Fruit fly (Drosophila melanogaster) whole organism, embryonic: ENCODE measurements around the gene CG34435.

ENCODE experiments used
- Abd-B ChIP-seq: fragments of 200-800 bp; sonication (Bioruptor generic); optimal IDR thresholded peaks from 2 replicates; lab custom pipeline; 2018; ENCODE audit warnings: missing biosample characterization, mild to moderate bottlenecking, missing genetic modification characterization, moderate library complexity
- Adf1 ChIP-seq: fragments of 200-800 bp; sonication (Bioruptor generic); IDR thresholded peaks from 2 replicates; pipeline ENCODE4 v1.3.6; 2022; ENCODE audit warnings: missing biosample characterization, missing genetic modification characterization
- CG10321 ChIP-seq: fragments of 200-800 bp; sonication (Bioruptor generic); IDR thresholded peaks from 2 replicates; pipeline ENCODE4 v1.3.6; 2022; ENCODE audit warnings: missing biosample characterization, missing genetic modification characterization
- CG10565 ChIP-seq: fragments of 200-800 bp; sonication (Bioruptor generic); optimal IDR thresholded peaks from 3 replicates; lab custom pipeline; 2016; ENCODE audit warnings: missing biosample characterization, mild to moderate bottlenecking, missing genetic modification characterization
- CG11456 ChIP-seq: fragments of 200-800 bp; sonication (Bioruptor generic); IDR thresholded peaks from 3 replicates; pipeline ENCODE4 v1.3.6; 2022; ENCODE audit warnings: missing biosample characterization, missing genetic modification characterization
- CG17328 ChIP-seq: fragments of 200-800 bp; sonication (Bioruptor generic); IDR thresholded peaks from 2 replicates; pipeline ENCODE4 v1.3.6; 2022; ENCODE audit warnings: missing biosample characterization, missing genetic modification characterization
- CG17359 ChIP-seq: fragments of 200-800 bp; sonication (Bioruptor generic); optimal IDR thresholded peaks from 3 replicates; lab custom pipeline; 2018; ENCODE audit warnings: missing biosample characterization, mild to moderate bottlenecking, missing genetic modification characterization, moderate library complexity
- CG17802 ChIP-seq: fragments of 200-800 bp; sonication (Bioruptor generic); optimal IDR thresholded peaks from 2 replicates; lab custom pipeline; 2018; ENCODE audit warnings: missing biosample characterization, mild to moderate bottlenecking, missing genetic modification characterization, moderate library complexity
- CG18262 ChIP-seq: fragments of 200-800 bp; optimal IDR thresholded peaks from 3 replicates; lab custom pipeline; 2019; ENCODE audit warnings: missing biosample characterization, mild to moderate bottlenecking, missing genetic modification characterization, moderate library complexity
- CG1832 ChIP-seq: fragments of 200-800 bp; sonication (Bioruptor generic); optimal IDR thresholded peaks from 2 replicates; lab custom pipeline; 2017; ENCODE audit warnings: missing biosample characterization, mild to moderate bottlenecking, missing genetic modification characterization, inconsistent platforms
- CG18764 ChIP-seq: fragments of 200-800 bp; sonication (Bioruptor generic); optimal IDR thresholded peaks from 3 replicates; lab custom pipeline; 2016; ENCODE audit warnings: missing biosample characterization, missing genetic modification characterization
- CG33557 ChIP-seq: fragments of 200-800 bp; sonication (Bioruptor generic); optimal IDR thresholded peaks from 2 replicates; lab custom pipeline; 2019; ENCODE audit warnings: missing biosample characterization, mild to moderate bottlenecking, missing genetic modification characterization, moderate library complexity
- CG4404 ChIP-seq: fragments of 200-800 bp; sonication (Bioruptor generic); IDR thresholded peaks from 2 replicates; pipeline ENCODE4 v1.3.6; 2022; ENCODE audit warnings: missing biosample characterization, missing genetic modification characterization
- CG6254 ChIP-seq: fragments of 200-800 bp; sonication (Bioruptor generic); optimal IDR thresholded peaks from 3 replicates; lab custom pipeline; 2017; ENCODE audit warnings: mild to moderate bottlenecking, missing biosample characterization, missing genetic modification reagents, missing genetic modification characterization
- CG8478 ChIP-seq: fragments of >200 bp; optimal IDR thresholded peaks from 2 replicates; lab custom pipeline; 2018
- CG9727 ChIP-seq: fragments of 200-800 bp; sonication (Bioruptor generic); optimal IDR thresholded peaks from 3 replicates; lab custom pipeline; 2017; ENCODE audit warnings: missing biosample characterization, mild to moderate bottlenecking, missing genetic modification characterization
- CG9817 ChIP-seq: fragments of 200-800 bp; sonication (Bioruptor generic); optimal IDR thresholded peaks from 2 replicates; lab custom pipeline; 2018; ENCODE audit warnings: missing biosample characterization, mild to moderate bottlenecking, missing genetic modification characterization, moderate library complexity
- CoRest ChIP-seq: fragments of 200-800 bp; sonication (Bioruptor generic); optimal IDR thresholded peaks from 3 replicates; lab custom pipeline; 2018; ENCODE audit warnings: missing biosample characterization, mild to moderate bottlenecking, missing genetic modification characterization, moderate library complexity
- D ChIP-seq, 2 experiments: fragments of 200-800 bp in 1 of 2; fragments of >200 bp in 1 of 2; sonication (Bioruptor generic) in 1 of 2; optimal IDR thresholded peaks; 2 replicates in 1 of 2; 3 replicates in 1 of 2; lab custom pipeline; 2017; ENCODE audit warnings: mild to moderate bottlenecking in 1 of 2, missing biosample characterization in 1 of 2, missing genetic modification characterization in 1 of 2, missing genetic modification reagents in 1 of 2
- Gsc ChIP-seq: fragments of 200-800 bp; sonication (Bioruptor generic); IDR thresholded peaks from 2 replicates; pipeline ENCODE4 v1.3.6; 2022; ENCODE audit warnings: missing biosample characterization, missing genetic modification characterization
- HmgD ChIP-seq: fragments of 200-800 bp; sonication (Bioruptor generic); optimal IDR thresholded peaks from 3 replicates; lab custom pipeline; 2016; ENCODE audit warnings: missing biosample characterization, missing genetic modification characterization
- Hr51 ChIP-seq, 2 experiments: fragments of 200-800 bp; sonication (Bioruptor generic); optimal IDR thresholded peaks; 2 replicates in 1 of 2; 3 replicates in 1 of 2; lab custom pipeline; 2016 to 2018; ENCODE audit warnings: missing biosample characterization in 2 of 2, missing genetic modification characterization in 2 of 2, mild to moderate bottlenecking in 1 of 2, moderate library complexity in 1 of 2
- NC2β ChIP-seq: fragments of 200-800 bp; sonication (Bioruptor generic); optimal IDR thresholded peaks from 2 replicates; lab custom pipeline; 2016; ENCODE audit warnings: missing biosample characterization, missing genetic modification characterization
- Nf-YB ChIP-seq: fragments of 200-800 bp; sonication (Bioruptor generic); optimal IDR thresholded peaks from 3 replicates; lab custom pipeline; 2019; ENCODE audit warnings: missing biosample characterization, mild to moderate bottlenecking, missing genetic modification characterization, moderate library complexity
- Nf-YC ChIP-seq: fragments of 200-800 bp; optimal IDR thresholded peaks from 3 replicates; lab custom pipeline; 2019; ENCODE audit warnings: missing biosample characterization, mild to moderate bottlenecking, missing genetic modification characterization, moderate library complexity
- Oli ChIP-seq: fragments of 200-800 bp; sonication (Bioruptor generic); optimal IDR thresholded peaks from 2 replicates; lab custom pipeline; 2018; ENCODE audit warnings: missing biosample characterization, mild to moderate bottlenecking, missing genetic modification characterization, moderate library complexity
- Trl ChIP-seq, 3 experiments: fragments of >200 bp in 2 of 3; fragments of 200-800 bp in 1 of 3; sonication (Bioruptor generic) in 1 of 3; optimal IDR thresholded peaks; 2 replicates in 1 of 3; 3 replicates in 2 of 3; lab custom pipeline; 2016 to 2017; ENCODE audit warnings: missing biosample characterization in 1 of 3, missing genetic modification characterization in 1 of 3
- Usf ChIP-seq: fragments of 200-800 bp; sonication (Bioruptor generic); optimal IDR thresholded peaks from 2 replicates; lab custom pipeline; 2017; ENCODE audit warnings: missing genotype, missing biosample characterization, missing genetic modification characterization
- bsh ChIP-seq, 2 experiments: fragments of 200-800 bp; sonication (Bioruptor generic); optimal IDR thresholded peaks; 2 replicates each; lab custom pipeline; 2017 to 2018; ENCODE audit warnings: mild to moderate bottlenecking in 2 of 2, missing biosample characterization in 2 of 2, missing genetic modification characterization in 2 of 2, moderate library complexity in 1 of 2
- btn ChIP-seq: fragments of 200-800 bp; sonication (Bioruptor generic); optimal IDR thresholded peaks from 2 replicates; lab custom pipeline; 2016; ENCODE audit warnings: missing biosample characterization, missing genetic modification characterization
- cg ChIP-seq: fragments of 200-800 bp; sonication (Bioruptor generic); optimal IDR thresholded peaks from 3 replicates; lab custom pipeline; 2019; ENCODE audit warnings: missing biosample characterization, mild to moderate bottlenecking, missing genetic modification characterization, moderate library complexity
- chif ChIP-seq, 2 experiments: fragments of 200-800 bp; sonication (Bioruptor generic); optimal IDR thresholded peaks; 3 replicates each; lab custom pipeline; 2016; ENCODE audit warnings: missing biosample characterization in 2 of 2, missing genetic modification characterization in 2 of 2
- chn ChIP-seq: fragments of 200-800 bp; sonication (Bioruptor generic); optimal IDR thresholded peaks from 2 replicates; lab custom pipeline; 2016; ENCODE audit warnings: missing biosample characterization, missing genetic modification characterization
- crol ChIP-seq: fragments of 200-800 bp; sonication (Bioruptor generic); IDR thresholded peaks from 2 replicates; pipeline ENCODE4 v1.3.6; 2022; ENCODE audit warnings: missing biosample characterization, missing genetic modification characterization
- ewg ChIP-seq: fragments of 200-800 bp; sonication (Bioruptor generic); optimal IDR thresholded peaks from 3 replicates; lab custom pipeline; 2017; ENCODE audit warnings: mild to moderate bottlenecking, missing biosample characterization, missing genetic modification reagents, missing genetic modification characterization
- fd102C ChIP-seq: fragments of 200-800 bp; sonication (Bioruptor generic); optimal IDR thresholded peaks from 2 replicates; lab custom pipeline; 2018; ENCODE audit warnings: missing biosample characterization, mild to moderate bottlenecking, missing genetic modification characterization, moderate library complexity
- gsb ChIP-seq: fragments of 200-800 bp; sonication (Bioruptor generic); IDR thresholded peaks from 2 replicates; pipeline ENCODE4 v1.3.6; 2022; ENCODE audit warnings: missing biosample characterization, missing genetic modification characterization
- ham ChIP-seq: fragments of 200-800 bp; sonication (Bioruptor generic); IDR thresholded peaks from 2 replicates; pipeline ENCODE4 v1.3.6; 2022; ENCODE audit warnings: missing biosample characterization, missing genetic modification characterization
- jing ChIP-seq: fragments of 200-800 bp; sonication (Bioruptor generic); optimal IDR thresholded peaks from 2 replicates; lab custom pipeline; 2018; ENCODE audit warnings: missing biosample characterization, mild to moderate bottlenecking, missing genetic modification characterization
- lola ChIP-seq, 3 experiments: fragments of >200 bp in 2 of 3; fragments of 200-800 bp in 1 of 3; sonication (Bioruptor generic) in 1 of 3; optimal IDR thresholded peaks; 2 replicates each; lab custom pipeline; 2017 to 2019; ENCODE audit warnings: missing biosample characterization in 3 of 3, missing genetic modification characterization in 3 of 3, mild to moderate bottlenecking in 1 of 3, moderate library complexity in 1 of 3
- phol ChIP-seq: fragments of 200-800 bp; sonication (Bioruptor generic); optimal IDR thresholded peaks from 3 replicates; lab custom pipeline; 2018; ENCODE audit warnings: missing biosample characterization, mild to moderate bottlenecking, missing genetic modification characterization, moderate library complexity
- pnt ChIP-seq: fragments of 200-800 bp; sonication (Bioruptor generic); optimal IDR thresholded peaks from 3 replicates; lab custom pipeline; 2016; ENCODE audit warnings: missing biosample characterization, missing genetic modification characterization
- sens ChIP-seq: fragments of 200-800 bp; sonication (Bioruptor generic); peaks from one replicate; lab custom pipeline; 2016; ENCODE audit warnings: missing biosample characterization, missing genetic modification characterization
- seq ChIP-seq: fragments of 200-800 bp; sonication (Bioruptor generic); IDR thresholded peaks from 2 replicates; pipeline ENCODE4 v1.3.6; 2022; ENCODE audit warnings: missing biosample characterization, missing genetic modification characterization
- sqz ChIP-seq: fragments of 200-800 bp; sonication (Bioruptor generic); optimal IDR thresholded peaks from 3 replicates; lab custom pipeline; 2018; ENCODE audit warnings: missing biosample characterization, mild to moderate bottlenecking, missing genetic modification characterization
- tin ChIP-seq: fragments of 200-800 bp; sonication (Bioruptor generic); optimal IDR thresholded peaks from 3 replicates; lab custom pipeline; 2016; ENCODE audit warnings: missing biosample characterization, missing genetic modification characterization
- tio ChIP-seq: fragments of 200-800 bp; sonication (Bioruptor generic); optimal IDR thresholded peaks from 2 replicates; lab custom pipeline; 2017; ENCODE audit warnings: missing biosample characterization, missing genetic modification characterization, inconsistent platforms
- tll ChIP-seq, 2 experiments: fragments of 200-800 bp in 1 of 2; fragments of >200 bp in 1 of 2; sonication (Bioruptor generic) in 1 of 2; optimal IDR thresholded peaks; 2 replicates each; lab custom pipeline; 2017 to 2019; ENCODE audit warnings: missing biosample characterization in 2 of 2, missing genetic modification characterization in 2 of 2, mild to moderate bottlenecking in 1 of 2, moderate library complexity in 1 of 2
- zen ChIP-seq: fragments of 200-800 bp; sonication (Bioruptor generic); optimal IDR thresholded peaks from 3 replicates; lab custom pipeline; 2018; ENCODE audit warnings: missing biosample characterization, mild to moderate bottlenecking, missing genetic modification characterization, moderate library complexity

Gene CG34435

dm6 chrX:5579484-5579883 lies 34.8 kb downstream of the CG34435 start:
- TF ChIP-seq CG10565 (GFP tag; lab: Kevin White, UChicago) (no peak), Trl (optimal IDR thresholded peaks at IDR 0.05; lab: Kevin White, UChicago) (peak in 1 of 2 experiments; percentile 16), Trl (GFP tag; optimal IDR thresholded peaks at IDR 0.05; lab: Kevin White, UChicago) (no peak), HmgD (peak; percentile 52), seq (GFP tag; lab: Robert Waterston, UW) (peak; percentile 91), D (optimal IDR thresholded peaks at IDR 0.05; lab: Kevin White, UChicago) (peak; percentile 43), D (GFP tag; optimal IDR thresholded peaks at IDR 0.05; lab: Kevin White, UChicago) (no peak), crol (GFP tag; lab: Robert Waterston, UW) (peak; percentile 68), Nf-YC (tag; lab: Kevin White, UChicago) (peak; percentile 95), CG33557 (GFP tag; lab: Kevin White, UChicago) (no peak), Oli (no peak), CG6254 (GFP tag; lab: Kevin White, UChicago) (no peak), CG18764 (GFP tag; lab: Kevin White, UChicago) (no peak), jing (GFP tag; lab: Kevin White, UChicago) (no peak), CG8478 (lab: Kevin White, UChicago) (peak; percentile 95), sens (GFP tag; lab: Kevin White, UChicago) (peak; percentile 46), Abd-B (GFP tag; lab: Kevin White, UChicago) (peak; percentile 14), cg (peak; percentile 52), ewg (GFP tag; lab: Kevin White, UChicago) (peak; percentile 88), phol (tag; lab: Kevin White, UChicago) (peak; percentile 72), CoRest (tag; lab: Kevin White, UChicago) (peak; percentile 36), sqz (peak; percentile 64), tll (GFP tag; optimal IDR thresholded peaks at IDR 0.05; lab: Kevin White, UChicago) (peak; percentile 56 to 67), CG1832 (peak; percentile 99), gsb (GFP tag; lab: Robert Waterston, UW) (no peak), Nf-YB (GFP tag; lab: Kevin White, UChicago) (peak; percentile 92), Adf1 (GFP tag; lab: Robert Waterston, UW) (peak; percentile 24; the same call in 1 of the 2 replicates), ham (GFP tag; lab: Robert Waterston, UW) (no peak), CG10321 (GFP tag; lab: Robert Waterston, UW) (peak; percentile 92)

- peak; percentile 9 for TF ChIP-seq CG17359 (tag; lab: Kevin White, UChicago)
- TF ChIP-seq CG17802 (tag; lab: Kevin White, UChicago): peak; percentile 1
- TF ChIP-seq sens (GFP tag; lab: Kevin White, UChicago): peak; percentile 88
- TF ChIP-seq bsh (GFP tag; optimal IDR thresholded peaks at IDR 0.05; lab: Kevin White, UChicago): peak in 1 of 2 experiments; percentile 51
- 0 out of 2 replicates have a peak, but pooled peaks have one; percentile 33 for TF ChIP-seq Gsc
- TF ChIP-seq Hr51 (GFP tag; optimal IDR thresholded peaks at IDR 0.05; lab: Kevin White, UChicago): peak in 1 of 2 experiments; percentile 8
- peak; percentile 32 for TF ChIP-seq CG9727
- TF ChIP-seq tio (GFP tag; lab: Kevin White, UChicago): peak; percentile 19
- TF ChIP-seq CG9817 (tag; lab: Kevin White, UChicago): no peak
- peak; percentile 26 for TF ChIP-seq chn (GFP tag; lab: Kevin White, UChicago)
- TF ChIP-seq pnt: peak; percentile 16
- TF ChIP-seq lola (GFP tag; optimal IDR thresholded peaks at IDR 0.05; lab: Kevin White, UChicago): peak in 1 of 3 experiments; percentile 2
- peak in 1 of 2 experiments; percentile 37 for TF ChIP-seq chif (GFP tag; optimal IDR thresholded peaks at IDR 0.05; lab: Kevin White, UChicago)
- TF ChIP-seq Usf: no peak
- TF ChIP-seq zen: peak; percentile 26
- peak; percentile 1 for TF ChIP-seq btn (GFP tag; lab: Kevin White, UChicago)
- peak; percentile 29 for TF ChIP-seq tin
- TF ChIP-seq CG4404: peak; percentile 55
- TF ChIP-seq CG18262 (tag; lab: Kevin White, UChicago): peak; percentile 7
- TF ChIP-seq CG11456: 0 out of 3 replicates have a peak, but pooled peaks have one; percentile 10
- peak; percentile 46 for TF ChIP-seq CG17328
- peak; percentile 23 for TF ChIP-seq NC2β (GFP tag; lab: Kevin White, UChicago)
- peak; percentile 27 for TF ChIP-seq fd102C
- TF ChIP-seq phol (tag; lab: Kevin White, UChicago): peak; percentile 17
Measured at dm6 chrX:5563929-5564328, 50.3 kb downstream of the CG34435 start.
